Worm (Caenorhabditis elegans) whole organism, mixed stage, embryonic: Measurements from ENCODE around the gene cutl-26.

ENCODE experiments used
- M03D4.4 ChIP-seq: sonication (generic microtip); optimal IDR thresholded peaks from 2 replicates; lab custom pipeline; 2017; ENCODE audit warnings: mild to moderate bottlenecking, missing genetic modification characterization, missing compliant biosample characterization
- bed-3 ChIP-seq: fragments of 200-800 bp; sonication (Bioruptor generic); optimal IDR thresholded peaks from 3 replicates; lab custom pipeline; 2018; ENCODE audit warnings: mild to moderate bottlenecking, missing genetic modification characterization, moderate library complexity, missing compliant biosample characterization
- ceh-39 ChIP-seq: fragments of 150-350 bp; optimal IDR thresholded peaks from 2 replicates; lab custom pipeline; 2014; ENCODE audit warnings: missing biosample characterization, missing genetic modification characterization
- ceh-43 ChIP-seq: fragments of 200-800 bp; sonication (Bioruptor generic); optimal IDR thresholded peaks from 2 replicates; lab custom pipeline; 2018; ENCODE audit warnings: mild to moderate bottlenecking, missing genetic modification characterization, moderate library complexity, missing compliant biosample characterization
- ces-1 ChIP-seq: fragments of 150-350 bp; optimal IDR thresholded peaks from 2 replicates; lab custom pipeline; 2014; ENCODE audit warnings: missing biosample characterization, missing genetic modification reagents, missing genetic modification characterization
- cnd-1 ChIP-seq: fragments of 200-800 bp; sonication (Bioruptor generic); optimal IDR thresholded peaks from 2 replicates; lab custom pipeline; 2018; ENCODE audit warnings: mild to moderate bottlenecking, missing genetic modification characterization, missing compliant biosample characterization
- drap-1 ChIP-seq: fragments of 200-800 bp; sonication (Bioruptor generic); optimal IDR thresholded peaks from 3 replicates; lab custom pipeline; 2018; ENCODE audit warnings: mild to moderate bottlenecking, missing genetic modification characterization, missing compliant biosample characterization
- elt-1 ChIP-seq: sonication (generic microtip); optimal IDR thresholded peaks from 2 replicates; lab custom pipeline; 2017; ENCODE audit warnings: missing genetic modification characterization, mild to moderate bottlenecking, missing compliant biosample characterization, antibody characterized with exemption, moderate library complexity, borderline replicate concordance; ENCODE audit not compliant: insufficient read depth
- elt-3 ChIP-seq: fragments of 150-350 bp; optimal IDR thresholded peaks from 2 replicates; lab custom pipeline; 2014; ENCODE audit warnings: missing biosample characterization, missing genetic modification characterization
- flh-1 ChIP-seq: fragments of 200-800 bp; sonication (Bioruptor generic); optimal IDR thresholded peaks from 2 replicates; lab custom pipeline; 2018; ENCODE audit warnings: mild to moderate bottlenecking, missing genetic modification characterization, moderate library complexity, missing compliant biosample characterization
- ham-2 ChIP-seq: fragments of 200-800 bp; sonication (Bioruptor generic); optimal IDR thresholded peaks from 2 replicates; lab custom pipeline; 2018; ENCODE audit warnings: mild to moderate bottlenecking, missing genetic modification characterization, missing compliant biosample characterization
- hlh-1 ChIP-seq: fragments of 150-350 bp; optimal IDR thresholded peaks from 2 replicates; lab custom pipeline; 2014; ENCODE audit warnings: missing biosample characterization, missing genetic modification reagents, missing genetic modification characterization
- lin-13 ChIP-seq: fragments of 150-350 bp; optimal IDR thresholded peaks from 2 replicates; lab custom pipeline; 2014; ENCODE audit warnings: missing biosample characterization, missing genetic modification characterization
- lin-32 ChIP-seq: fragments of 200-800 bp; sonication (Bioruptor generic); optimal IDR thresholded peaks from 2 replicates; lab custom pipeline; 2018; ENCODE audit warnings: mild to moderate bottlenecking, missing genetic modification characterization, missing compliant biosample characterization
- lsy-2 ChIP-seq: fragments of 150-350 bp; optimal IDR thresholded peaks from 2 replicates; lab custom pipeline; 2014; ENCODE audit warnings: missing biosample characterization, missing genetic modification characterization
- mab-5 ChIP-seq: fragments of 150-350 bp; optimal IDR thresholded peaks from 2 replicates; lab custom pipeline; 2014; ENCODE audit warnings: missing biosample characterization, missing genetic modification characterization
- mep-1 ChIP-seq: fragments of 150-350 bp; optimal IDR thresholded peaks from 2 replicates; lab custom pipeline; 2017; ENCODE audit warnings: missing biosample characterization, missing genetic modification reagents, missing genetic modification characterization, inconsistent platforms
- mls-2 ChIP-seq: sonication (generic microtip); optimal IDR thresholded peaks from 2 replicates; lab custom pipeline; 2016; ENCODE audit warnings: mild to moderate bottlenecking, missing genetic modification characterization, moderate library complexity, missing compliant biosample characterization
- nhr-12 ChIP-seq: fragments of 150-350 bp; optimal IDR thresholded peaks from 2 replicates; lab custom pipeline; 2014; ENCODE audit warnings: missing biosample characterization, missing genetic modification characterization
- nhr-2 ChIP-seq: fragments of 150-350 bp; optimal IDR thresholded peaks from 2 replicates; lab custom pipeline; 2014; ENCODE audit warnings: missing biosample characterization, missing genetic modification characterization
- nhr-76 ChIP-seq: sonication (generic microtip); optimal IDR thresholded peaks from 2 replicates; lab custom pipeline; 2017; ENCODE audit warnings: missing biosample characterization, missing genetic modification characterization
- pha-4 ChIP-seq: fragments of 150-350 bp; optimal IDR thresholded peaks from 2 replicates; lab custom pipeline; 2018; ENCODE audit warnings: missing biosample characterization, missing genetic modification reagents, missing genetic modification characterization
- snpc-4 ChIP-seq: fragments of 150-350 bp; optimal IDR thresholded peaks from 2 replicates; lab custom pipeline; 2014; ENCODE audit warnings: missing biosample characterization, missing genetic modification characterization
- tbx-8 ChIP-seq: fragments of 200-800 bp; sonication (Bioruptor generic); optimal IDR thresholded peaks from 2 replicates; lab custom pipeline; 2018; ENCODE audit warnings: mild to moderate bottlenecking, missing genetic modification characterization, moderate library complexity, missing compliant biosample characterization
- unc-120 ChIP-seq: sonication (generic microtip); optimal IDR thresholded peaks from 2 replicates; lab custom pipeline; 2017; ENCODE audit warnings: missing genetic modification characterization, missing compliant biosample characterization; ENCODE audit not compliant: poor library complexity, severe bottlenecking
- unc-39 ChIP-seq: fragments of 150-350 bp; optimal IDR thresholded peaks from 2 replicates; lab custom pipeline; 2014; ENCODE audit warnings: missing biosample characterization, missing genetic modification characterization
- zip-8 ChIP-seq: fragments of 150-350 bp; optimal IDR thresholded peaks from 2 replicates; lab custom pipeline; 2014; ENCODE audit warnings: missing biosample characterization, missing genetic modification characterization
- ztf-11 ChIP-seq: fragments of 150-350 bp; optimal IDR thresholded peaks from 2 replicates; lab custom pipeline; 2014; ENCODE audit warnings: missing biosample characterization, missing genetic modification characterization

The cutl-26 gene

ce11 chrIV:707635-708034 is at the start of gene cutl-26:
cutl-26 (minus strand) TSS chrIV:707735.
- TF ChIP-seq elt-1 (tag; lab: Kevin White, UChicago), result no peak
- no peak for TF ChIP-seq pha-4 (tag; lab: Kevin White, UChicago)
- TF ChIP-seq M03D4.4 (tag; lab: Kevin White, UChicago), result no peak
- no peak for TF ChIP-seq ham-2 (GFP tag; lab: Kevin White, UChicago)
- no peak for TF ChIP-seq cnd-1
- TF ChIP-seq ces-1 (GFP tag; lab: Kevin White, UChicago), result no peak
- no peak for TF ChIP-seq ceh-39 (tag; lab: Kevin White, UChicago)
- no peak for TF ChIP-seq elt-3 (tag; lab: Kevin White, UChicago)
- no peak for TF ChIP-seq tbx-8 (GFP tag; lab: Kevin White, UChicago)
- no peak for TF ChIP-seq lin-13 (tag; lab: Kevin White, UChicago)
- no peak for TF ChIP-seq zip-8 (tag; lab: Kevin White, UChicago)
- no peak for TF ChIP-seq nhr-2 (tag; lab: Kevin White, UChicago)
- no peak for TF ChIP-seq unc-120 (tag; lab: Kevin White, UChicago)
- TF ChIP-seq ztf-11 (tag; lab: Kevin White, UChicago), result no peak
- no peak for TF ChIP-seq mep-1 (tag; lab: Kevin White, UChicago)
- TF ChIP-seq drap-1, result no peak
- TF ChIP-seq hlh-1, result no peak
- TF ChIP-seq, all 35 proteins: peak for 0

DNA sequence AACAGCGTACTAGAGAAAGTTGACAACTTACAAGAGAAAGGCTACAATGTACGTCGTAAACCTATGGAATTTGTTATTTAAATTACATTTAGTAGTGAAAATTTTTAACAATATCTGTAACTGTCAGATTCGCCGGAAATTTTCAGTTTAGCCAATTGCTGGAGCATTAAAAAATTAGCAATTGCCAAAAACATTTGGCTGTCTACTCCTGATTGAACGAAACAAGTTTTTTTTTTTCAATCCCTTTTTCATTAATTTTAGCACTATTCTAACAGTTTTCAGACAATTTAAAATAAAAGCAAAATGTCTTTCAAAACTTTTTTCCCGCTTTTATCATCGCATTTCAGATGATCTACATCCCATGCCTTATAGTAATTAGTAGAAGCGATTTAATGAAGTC is 49.4 kb upstream of the cutl-26 start:
- TF ChIP-seq snpc-4 (tag; lab: Kevin White, UChicago) (no peak), ces-1 (GFP tag; lab: Kevin White, UChicago) (no peak), unc-39 (tag; lab: Kevin White, UChicago) (no peak)

DNA sequence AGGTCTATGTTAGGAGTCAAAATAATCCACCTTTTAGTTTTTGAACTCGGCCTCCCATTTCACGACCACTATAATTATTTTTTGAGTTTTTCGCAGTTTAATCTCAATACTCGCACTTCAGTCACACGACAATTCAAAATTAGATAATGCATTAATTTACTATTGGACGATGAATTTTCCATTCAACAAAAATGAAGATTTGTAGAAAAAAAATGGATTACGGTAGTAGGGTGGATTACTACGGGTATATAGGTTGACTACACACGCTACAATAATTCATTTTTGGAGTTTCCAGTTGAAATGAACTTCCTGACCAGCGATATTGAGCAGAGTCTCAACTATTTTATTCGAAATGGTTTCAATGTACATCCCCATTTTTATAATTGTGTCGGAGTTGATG is 48.9 kb upstream of the cutl-26 start, which contains the start of gene srt-23:
Gene srt-23, plus strand, starts transcription at position 301 of the 400 bp plus-strand sequence.
- no peak for TF ChIP-seq snpc-4 (tag; lab: Kevin White, UChicago)

DNA sequence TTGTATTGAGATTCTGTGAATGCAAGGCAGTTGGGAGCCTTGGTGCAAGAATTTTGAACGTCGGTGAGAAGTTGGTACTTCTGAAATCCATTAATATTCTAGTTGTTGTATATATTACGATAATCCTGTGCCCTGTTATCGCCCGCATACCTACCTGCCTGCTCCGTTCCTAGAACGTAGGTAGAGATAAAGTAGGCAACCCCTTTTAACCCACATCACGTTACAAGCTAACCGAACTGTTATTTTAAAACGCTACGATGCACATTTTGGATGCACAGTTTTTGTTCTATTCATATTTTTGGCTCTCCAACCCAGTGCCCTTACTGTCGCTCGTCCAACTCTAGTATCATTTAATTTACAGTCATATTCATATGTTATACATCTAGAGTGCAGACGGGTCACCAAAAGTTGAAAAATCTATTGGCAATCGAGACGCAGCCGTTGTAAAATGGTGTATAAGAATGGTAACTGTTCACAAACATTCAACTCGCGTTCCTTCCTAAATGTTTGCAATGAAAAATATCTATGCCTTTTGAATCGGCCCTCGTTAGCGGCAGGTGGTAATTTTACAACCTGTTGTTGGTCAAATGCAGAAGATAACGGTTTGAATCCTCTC is 46.9 kb upstream of the cutl-26 start:
- TF ChIP-seq unc-120 (tag; lab: Kevin White, UChicago) (no peak), ham-2 (GFP tag; lab: Kevin White, UChicago) (no peak), lsy-2 (no peak), snpc-4 (tag; lab: Kevin White, UChicago) (no peak), pha-4 (tag; lab: Kevin White, UChicago) (no peak), lin-32 (no peak)

- TF ChIP-seq nhr-12 (no peak), ztf-11 (tag; lab: Kevin White, UChicago) (no peak), M03D4.4 (tag; lab: Kevin White, UChicago) (no peak), mls-2 (tag; lab: Kevin White, UChicago) (no peak), ceh-43 (GFP tag; lab: Kevin White, UChicago) (no peak), pha-4 (tag; lab: Kevin White, UChicago) (no peak), unc-39 (tag; lab: Kevin White, UChicago) (no peak), bed-3 (GFP tag; lab: Kevin White, UChicago) (no peak), elt-3 (tag; lab: Kevin White, UChicago) (no peak)
Observed at ce11 chrIV:749557-749956, 42.0 kb upstream of the cutl-26 start.

DNA sequence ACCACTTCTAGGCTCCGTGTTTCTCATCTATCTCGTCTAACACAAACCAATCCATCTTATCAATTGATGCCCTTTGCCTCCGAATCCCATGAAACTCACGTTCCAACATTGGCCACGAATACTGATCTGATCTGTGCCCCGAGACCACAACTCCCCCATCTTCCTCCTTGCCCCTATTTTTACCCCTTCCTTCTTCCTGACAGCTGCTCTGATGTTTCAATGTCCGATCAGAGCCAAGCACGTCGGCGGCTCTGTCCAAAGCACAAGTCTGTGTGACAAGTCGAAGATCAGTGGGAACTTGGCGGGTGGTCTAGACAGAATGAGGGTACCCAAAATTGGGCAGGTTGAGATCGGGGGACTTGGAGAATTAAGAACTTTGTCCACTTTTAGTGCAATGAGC is 38.8 kb upstream of the cutl-26 start:
- TF ChIP-seq flh-1 (GFP tag; lab: Kevin White, UChicago) (no peak), zip-8 (tag; lab: Kevin White, UChicago) (no peak), lsy-2 (no peak), M03D4.4 (tag; lab: Kevin White, UChicago) (no peak), nhr-76 (no peak), mab-5 (tag; lab: Kevin White, UChicago) (no peak), ceh-43 (GFP tag; lab: Kevin White, UChicago) (no peak)
